Worm (Caenorhabditis elegans): ENCODE results near the gene Y41C4A.12.
A peak's percentile ranks its signal among the peaks of the same experiment; 100 is the strongest.

Y41C4A.12 gene

DNA sequence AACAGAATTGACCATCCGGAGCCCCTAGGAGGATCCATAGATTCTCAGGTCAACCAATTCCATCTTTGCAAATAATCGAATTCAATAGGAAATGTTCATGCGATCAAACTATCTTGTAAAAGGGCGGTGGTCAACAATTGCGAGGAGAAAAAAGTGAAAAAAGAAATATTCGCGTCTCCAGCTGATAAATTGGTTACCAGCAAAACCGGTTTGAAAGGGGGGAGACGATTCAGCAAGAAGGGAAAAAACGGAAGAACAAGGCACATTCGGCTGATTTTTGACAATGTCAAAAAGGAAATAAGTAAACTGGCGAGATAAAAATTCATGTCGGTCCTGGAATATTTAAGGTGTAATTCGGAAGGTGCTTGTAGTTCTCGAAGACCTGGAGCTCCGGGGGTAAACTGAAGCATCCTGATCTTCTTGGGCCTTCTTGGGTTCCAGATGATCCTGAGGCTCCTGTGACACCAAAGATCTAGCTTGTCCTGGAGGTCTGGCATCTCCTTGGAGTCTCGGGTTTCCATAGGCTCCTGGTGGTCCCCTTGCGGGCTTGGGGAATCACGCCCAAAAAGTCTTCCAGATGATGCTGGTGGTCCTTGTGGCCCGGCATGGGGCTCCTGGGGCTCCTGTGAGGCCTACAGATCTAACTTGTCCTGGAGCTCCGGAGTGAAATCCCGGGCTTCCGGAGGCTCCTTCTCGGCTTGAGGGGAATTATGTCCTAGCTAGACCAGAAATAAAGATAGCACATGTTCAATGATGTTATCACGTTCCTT is 23.3 kb downstream of the Y41C4A.12 start:
- peak; percentile 60 for TF ChIP-seq grh-1 (GFP tag; IDR thresholded peaks at IDR 0.05)
- no peak for TF ChIP-seq ceh-8 (GFP tag; optimal IDR thresholded peaks at IDR 0.05)
- peak; percentile 87 for TF ChIP-seq blmp-1 (tag; optimal IDR thresholded peaks at IDR 0.05)
- TF ChIP-seq nhr-85 (tag): peak; percentile 69
- TF ChIP-seq efl-3 (GFP tag; optimal IDR thresholded peaks at IDR 0.05): no peak

DNA sequence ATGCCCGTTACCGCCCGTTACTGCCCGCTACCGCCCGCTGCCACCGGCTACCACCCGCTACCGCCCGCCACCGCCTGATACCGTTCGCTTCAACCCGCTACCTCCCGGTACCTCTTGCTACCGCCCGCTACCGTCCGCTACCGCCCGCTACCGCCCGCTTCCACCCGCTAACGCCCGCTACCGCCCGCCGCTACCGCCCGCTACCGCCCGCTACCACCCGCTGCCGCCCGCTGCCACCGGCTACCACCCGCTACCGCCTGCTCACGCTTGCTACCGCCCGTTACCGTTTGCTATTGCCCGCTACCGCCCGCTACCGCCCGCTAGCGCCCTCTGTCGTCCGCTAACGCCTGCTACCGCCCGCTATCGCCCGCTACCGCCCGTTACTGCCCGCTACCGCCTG is 24.6 kb downstream of the Y41C4A.12 start:
- TF ChIP-seq hpl-2 (GFP tag; optimal IDR thresholded peaks at IDR 0.05) (no peak), ceh-8 (GFP tag; optimal IDR thresholded peaks at IDR 0.05) (peak; percentile 77)

DNA sequence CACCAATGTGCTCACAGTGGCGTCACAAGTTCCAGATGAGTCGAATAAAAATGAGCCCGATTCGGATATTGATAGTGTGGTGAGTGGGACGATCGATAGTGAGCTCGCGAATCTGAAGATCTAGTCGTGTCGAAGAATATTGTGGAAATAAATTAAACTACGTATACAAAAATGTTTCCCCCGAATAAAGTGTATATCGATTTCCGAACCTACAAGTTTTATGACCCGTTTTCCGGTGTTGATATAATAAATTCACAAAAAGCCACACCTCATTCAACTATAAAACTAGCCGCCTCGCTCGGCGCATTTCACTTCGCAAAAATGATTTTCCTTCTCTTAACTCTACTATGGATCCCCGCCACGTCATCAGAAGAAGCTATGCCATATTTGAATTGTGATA is 26.5 kb downstream of the Y41C4A.12 start, which contains the start of gene pqn-84:
pqn-84 (plus strand) TSS at position 301 of the 400 bp plus-strand sequence.
- TF ChIP-seq fkh-4 (tag; optimal IDR thresholded peaks at IDR 0.05; ENCODE audit: borderline replicate concordance) (no peak), efl-1 (optimal IDR thresholded peaks at IDR 0.05) (no peak), efl-1 (GFP tag; optimal IDR thresholded peaks at IDR 0.05 in 1 of 2) (peak in 1 of 2 experiments; percentile 53)

DNA sequence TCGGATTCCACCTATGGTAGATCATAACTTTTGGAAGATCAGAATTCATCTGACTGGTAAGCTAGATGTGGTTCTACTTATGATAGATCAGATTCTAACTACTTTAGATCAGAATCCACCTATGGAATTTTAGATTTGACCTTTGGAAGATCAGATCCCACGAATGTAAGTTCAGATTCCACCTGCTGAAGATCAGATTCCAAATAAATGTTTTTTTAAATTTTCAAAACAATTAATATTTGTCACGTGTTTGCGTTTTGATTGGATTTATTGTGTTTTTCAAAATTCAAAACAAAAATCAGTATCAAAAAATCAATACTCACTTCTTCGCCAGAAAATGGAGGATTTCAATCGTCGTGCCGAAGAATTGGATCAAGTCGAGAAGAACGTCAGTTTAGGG is 27.9 kb downstream of the Y41C4A.12 start, which contains the start of gene Y41C4A.7:
Y41C4A.7 (plus strand) TSS at position 301 of the 400 bp plus-strand sequence.
- TF ChIP-seq nhr-71 (tag; optimal IDR thresholded peaks at IDR 0.05): no peak
- no peak for TF ChIP-seq elt-3 (tag; optimal IDR thresholded peaks at IDR 0.05)
- no peak for TF ChIP-seq zip-4 (GFP tag; optimal IDR thresholded peaks at IDR 0.05)
- no peak for TF ChIP-seq nhr-28 (tag; optimal IDR thresholded peaks at IDR 0.05)
- no peak for TF ChIP-seq pag-3 (tag; optimal IDR thresholded peaks at IDR 0.05; ENCODE audit: borderline replicate concordance, insufficient read depth)
- no peak for TF ChIP-seq C16A3.4 (tag; optimal IDR thresholded peaks at IDR 0.05)
- TF ChIP-seq F16B12.6 (tag; optimal IDR thresholded peaks at IDR 0.05): no peak
- no peak for TF ChIP-seq C04F5.9 (tag; optimal IDR thresholded peaks at IDR 0.05)
- no peak for TF ChIP-seq ztf-4 (tag; optimal IDR thresholded peaks at IDR 0.05)
- TF ChIP-seq unc-86 (tag; optimal IDR thresholded peaks at IDR 0.05): no peak
- no peak for TF ChIP-seq sox-4 (tag; optimal IDR thresholded peaks at IDR 0.05)
- no peak for TF ChIP-seq nhr-90 (tag; optimal IDR thresholded peaks at IDR 0.05; ENCODE audit: poor library complexity)
- TF ChIP-seq fkh-10 (GFP tag; optimal IDR thresholded peaks at IDR 0.05): no peak
- TF ChIP-seq hpl-2 (GFP tag; optimal IDR thresholded peaks at IDR 0.05): no peak
- TF ChIP-seq grh-1 (GFP tag; IDR thresholded peaks at IDR 0.05): no peak
- TF ChIP-seq zag-1 (tag; optimal IDR thresholded peaks at IDR 0.05): no peak
- TF ChIP-seq ama-1 (optimal IDR thresholded peaks at IDR 0.05): no peak
- no peak for TF ChIP-seq unc-62 (GFP tag; optimal IDR thresholded peaks at IDR 0.05)

DNA sequence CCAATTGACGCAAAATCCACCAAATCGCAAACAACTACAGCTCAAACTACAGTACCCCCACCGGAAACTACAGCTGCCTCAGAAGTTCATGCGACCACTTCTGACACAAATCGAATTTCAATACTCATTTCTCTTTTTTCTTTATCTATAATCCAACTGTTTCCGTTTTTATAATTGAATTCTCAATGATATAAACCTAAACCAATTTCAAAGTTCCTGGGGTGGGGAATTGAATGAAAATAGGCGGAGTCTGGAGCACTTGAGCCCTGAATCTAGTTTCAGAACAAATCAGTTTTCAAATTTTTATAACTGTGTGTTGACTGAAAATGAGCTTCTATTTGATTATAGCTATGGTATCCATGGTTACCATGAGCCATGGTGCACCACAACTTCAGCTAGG is 30.2 kb downstream of the Y41C4A.12 start, which contains the start of gene Y41C4A.6:
Y41C4A.6 (plus strand) TSS at position 301 of the 400 bp plus-strand sequence.
- no peak for TF ChIP-seq rnt-1 (tag; optimal IDR thresholded peaks at IDR 0.05)
- peak; percentile 35 for TF ChIP-seq fkh-8 (tag; optimal IDR thresholded peaks at IDR 0.05)

DNA sequence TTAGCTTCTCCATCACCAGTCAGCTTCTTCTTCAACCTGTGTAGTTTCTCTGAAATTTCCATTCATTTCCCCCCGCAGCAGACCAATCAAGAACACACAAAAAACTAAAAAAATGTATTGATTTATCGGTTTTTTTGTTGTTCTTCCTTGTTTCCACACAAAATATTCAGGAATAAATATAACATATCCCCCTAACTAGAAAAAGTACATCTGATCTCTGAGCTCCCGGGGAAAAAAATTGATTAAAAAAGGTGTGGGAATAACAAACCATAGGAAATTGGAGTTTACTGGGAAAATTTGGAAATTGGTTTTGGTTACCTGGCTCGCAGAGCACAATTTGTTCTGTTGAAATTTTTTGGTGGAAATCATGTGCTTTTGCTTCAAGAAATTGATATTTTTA is 31.5 kb downstream of the Y41C4A.12 start, which contains the start of gene Y41C4A.22:
Y41C4A.22 (plus strand) TSS at position 301 of the 400 bp plus-strand sequence.
- TF ChIP-seq nhr-71 (tag; optimal IDR thresholded peaks at IDR 0.05): peak; percentile 14
- TF ChIP-seq grh-1 (GFP tag; IDR thresholded peaks at IDR 0.05): peak; percentile 26; the same call in 1 of the 2 replicates
- TF ChIP-seq fkh-8 (tag; optimal IDR thresholded peaks at IDR 0.05): peak; percentile 50
- TF ChIP-seq nhr-47 (tag; optimal IDR thresholded peaks at IDR 0.05): peak; percentile 7
- TF ChIP-seq lsy-2 (tag; optimal IDR thresholded peaks at IDR 0.05): no peak

DNA sequence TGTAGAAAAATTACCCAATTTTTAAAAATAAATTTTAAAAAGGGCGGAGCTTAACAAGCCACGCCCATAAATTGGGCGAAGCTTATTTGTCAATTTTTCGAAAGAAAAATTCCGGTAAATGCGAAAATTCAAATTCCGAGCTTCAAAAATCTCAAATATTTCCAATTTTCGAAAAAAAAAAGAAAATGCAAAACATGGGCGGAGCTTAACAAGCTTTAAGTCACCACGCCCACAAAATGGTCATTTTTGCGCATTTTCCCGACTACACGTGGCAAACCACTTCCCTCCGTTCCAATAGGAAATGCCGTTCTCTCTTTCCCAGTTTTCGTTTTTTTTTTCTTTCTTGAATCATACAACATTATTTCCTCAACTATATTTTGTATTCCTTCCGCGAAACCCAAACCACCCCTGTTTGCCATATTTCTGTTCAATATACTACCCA is 32.0 kb downstream of the Y41C4A.12 start:
- no peak for TF ChIP-seq mef-2 (tag; optimal IDR thresholded peaks at IDR 0.05)
- no peak for TF ChIP-seq efl-1 (optimal IDR thresholded peaks at IDR 0.05)
- peak in 1 of 2 experiments; percentile 53 for TF ChIP-seq efl-1 (GFP tag; optimal IDR thresholded peaks at IDR 0.05 in 1 of 2)
- peak; percentile 12 for TF ChIP-seq nhr-71 (tag; optimal IDR thresholded peaks at IDR 0.05)

All from whole organism, L1 larva.